Worm (Caenorhabditis elegans): ENCODE data around the gene T05A12.3.
A peak's percentile ranks its signal among the peaks of the same experiment; 100 is the strongest.

T05A12.3 gene

ce11 chrIV:6836769-6837168 lies 50.7 kb downstream of the T05A12.3 start:
- TF ChIP-seq ZK546.5 (tag; optimal IDR thresholded peaks at IDR 0.05) (no peak), ceh-16 (tag; optimal IDR thresholded peaks at IDR 0.05) (no peak), lin-39 (tag; optimal IDR thresholded peaks at IDR 0.05) (peak; percentile 75), skn-1 (tag; optimal IDR thresholded peaks at IDR 0.05) (no peak), egl-27 (tag; optimal IDR thresholded peaks at IDR 0.05) (no peak), elt-3 (tag; optimal IDR thresholded peaks at IDR 0.05) (no peak), nhr-237 (tag; optimal IDR thresholded peaks at IDR 0.05) (no peak), ztf-11 (tag; optimal IDR thresholded peaks at IDR 0.05) (no peak), unc-62 (GFP tag; optimal IDR thresholded peaks at IDR 0.05) (no peak), nfya-1 (tag; optimal IDR thresholded peaks at IDR 0.05; ENCODE audit: insufficient read depth) (peak; percentile 25), pqm-1 (tag; optimal IDR thresholded peaks at IDR 0.05) (no peak), jun-1 (tag; optimal IDR thresholded peaks at IDR 0.05) (no peak), aly-2 (tag; optimal IDR thresholded peaks at IDR 0.05) (no peak), egl-5 (tag; optimal IDR thresholded peaks at IDR 0.05) (peak; percentile 12), fkh-2 (tag; optimal IDR thresholded peaks at IDR 0.05) (no peak), sea-2 (GFP tag; optimal IDR thresholded peaks at IDR 0.05) (no peak), nhr-28 (tag; optimal IDR thresholded peaks at IDR 0.05) (no peak), nhr-77 (tag; optimal IDR thresholded peaks at IDR 0.05) (no peak), unc-39 (tag; optimal IDR thresholded peaks at IDR 0.05) (no peak), snpc-4 (tag; optimal IDR thresholded peaks at IDR 0.05) (no peak)

ce11 chrIV:6834705-6835104 lies 52.7 kb downstream of the T05A12.3 start:
- TF ChIP-seq lin-39 (tag; optimal IDR thresholded peaks at IDR 0.05) (peak; percentile 17), eor-1 (tag; optimal IDR thresholded peaks at IDR 0.05) (no peak), skn-1 (tag; optimal IDR thresholded peaks at IDR 0.05) (no peak), nhr-25 (tag; optimal IDR thresholded peaks at IDR 0.05) (no peak), fkh-10 (GFP tag; optimal IDR thresholded peaks at IDR 0.05) (peak; percentile 60), nhr-23 (tag; optimal IDR thresholded peaks at IDR 0.05) (no peak), hmg-11 (tag; optimal IDR thresholded peaks at IDR 0.05) (peak; percentile 31), nfya-1 (tag; optimal IDR thresholded peaks at IDR 0.05; ENCODE audit: insufficient read depth) (peak; percentile 38)

DNA sequence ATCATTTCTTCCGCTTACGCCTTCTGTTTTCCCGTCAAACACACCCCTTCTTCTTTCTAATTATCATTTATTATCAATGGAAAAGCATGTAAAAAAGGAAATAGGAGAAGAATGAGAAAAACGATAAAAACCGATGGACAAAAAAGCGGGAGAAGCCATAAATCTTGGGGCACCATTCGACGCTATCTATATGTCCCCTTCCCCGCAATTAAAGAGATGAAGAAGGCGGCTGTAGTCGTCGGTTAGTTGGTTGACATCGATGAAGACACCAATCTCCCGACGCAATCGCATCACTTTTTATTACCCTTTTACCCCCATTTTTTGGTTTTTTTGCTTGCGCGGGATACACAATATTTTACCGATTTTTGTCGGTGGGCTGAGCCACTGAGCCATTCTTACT lies 53.8 kb downstream of the T05A12.3 start:
- TF ChIP-seq unc-62 (GFP tag; optimal IDR thresholded peaks at IDR 0.05) (no peak), nhr-12 (tag; optimal IDR thresholded peaks at IDR 0.05) (no peak), lin-39 (tag; optimal IDR thresholded peaks at IDR 0.05) (peak; percentile 75), egl-5 (tag; optimal IDR thresholded peaks at IDR 0.05) (peak; percentile 56)

All from whole organism, L3 larva.